Worm (Caenorhabditis elegans) whole organism, L3 larva: Measurements from ENCODE around the gene T24E12.6.

Experiments
- ZK546.5 ChIP-seq: sonication (generic microtip); optimal IDR thresholded peaks from 2 replicates; lab custom pipeline; 2017; ENCODE audit warnings: missing biosample characterization, missing genetic modification characterization
- aly-2 ChIP-seq: fragments of 150-350 bp; optimal IDR thresholded peaks from 2 replicates; lab custom pipeline; 2014; ENCODE audit warnings: missing biosample characterization, missing genetic modification characterization
- ceh-16 ChIP-seq: sonication (generic microtip); optimal IDR thresholded peaks from 2 replicates; lab custom pipeline; 2017; ENCODE audit warnings: missing biosample characterization, missing genetic modification characterization
- ceh-28 ChIP-seq: fragments of 150-350 bp; optimal IDR thresholded peaks from 2 replicates; lab custom pipeline; 2014; ENCODE audit warnings: missing biosample characterization, missing genetic modification reagents, missing genetic modification characterization
- ceh-82 ChIP-seq: fragments of 150-350 bp; optimal IDR thresholded peaks from 2 replicates; lab custom pipeline; 2014; ENCODE audit warnings: missing biosample characterization, missing genetic modification characterization
- ceh-9 ChIP-seq: sonication (generic microtip); optimal IDR thresholded peaks from 2 replicates; lab custom pipeline; 2018; ENCODE audit warnings: missing biosample characterization, missing genetic modification characterization
- daf-12 ChIP-seq: fragments of 150-350 bp; optimal IDR thresholded peaks from 2 replicates; lab custom pipeline; 2014; ENCODE audit warnings: missing biosample characterization, missing genetic modification reagents, missing genetic modification characterization
- egl-5 ChIP-seq: fragments of 150-350 bp; optimal IDR thresholded peaks from 2 replicates; lab custom pipeline; 2017; ENCODE audit warnings: missing biosample characterization, missing genetic modification reagents, missing genetic modification characterization, inconsistent platforms
- fkh-10 ChIP-seq: sonication (generic microtip); optimal IDR thresholded peaks from 2 replicates; lab custom pipeline; 2017; ENCODE audit warnings: missing biosample characterization, missing genetic modification reagents, missing genetic modification characterization
- fkh-2 ChIP-seq: fragments of 150-350 bp; optimal IDR thresholded peaks from 2 replicates; lab custom pipeline; 2014; ENCODE audit warnings: missing biosample characterization, missing genetic modification reagents, missing genetic modification characterization
- lsy-12 ChIP-seq: sonication (generic microtip); optimal IDR thresholded peaks from 2 replicates; lab custom pipeline; 2016; ENCODE audit warnings: mild to moderate bottlenecking, missing genetic modification characterization, missing compliant biosample characterization
- mdl-1 ChIP-seq: fragments of 150-350 bp; optimal IDR thresholded peaks from 2 replicates; lab custom pipeline; 2014; ENCODE audit warnings: missing biosample characterization, missing genetic modification characterization
- nhr-12 ChIP-seq: fragments of 150-350 bp; optimal IDR thresholded peaks from 2 replicates; lab custom pipeline; 2014; ENCODE audit warnings: missing biosample characterization, missing genetic modification characterization
- nhr-25 ChIP-seq: sonication (generic microtip); optimal IDR thresholded peaks from 2 replicates; lab custom pipeline; 2017; ENCODE audit warnings: missing biosample characterization, missing genetic modification characterization
- nhr-28 ChIP-seq: fragments of 150-350 bp; optimal IDR thresholded peaks from 2 replicates; lab custom pipeline; 2014; ENCODE audit warnings: missing biosample characterization, missing genetic modification characterization
- nhr-67 ChIP-seq: fragments of 150-350 bp; optimal IDR thresholded peaks from 2 replicates; lab custom pipeline; 2014; ENCODE audit warnings: missing biosample characterization, missing genetic modification characterization
- nhr-77 ChIP-seq: fragments of 150-350 bp; optimal IDR thresholded peaks from 2 replicates; lab custom pipeline; 2014; ENCODE audit warnings: missing biosample characterization, missing genetic modification characterization
- pha-4 ChIP-seq: fragments of 150-350 bp; optimal IDR thresholded peaks from 2 replicates; lab custom pipeline; 2014; ENCODE audit warnings: missing biosample characterization, missing genetic modification reagents, missing genetic modification characterization
- snpc-4 ChIP-seq: fragments of 150-350 bp; optimal IDR thresholded peaks from 2 replicates; lab custom pipeline; 2014; ENCODE audit warnings: missing biosample characterization, missing genetic modification characterization
- unc-62 ChIP-seq: fragments of 150-350 bp; sonication (generic microtip); optimal IDR thresholded peaks from 4 replicates; lab custom pipeline; 2014; ENCODE audit warnings: missing biosample characterization, missing genetic modification reagents, missing genetic modification characterization
- zag-1 ChIP-seq: fragments of 150-350 bp; optimal IDR thresholded peaks from 2 replicates; lab custom pipeline; 2014; ENCODE audit warnings: missing biosample characterization, missing genetic modification characterization
- ztf-11 ChIP-seq: fragments of 150-350 bp; optimal IDR thresholded peaks from 2 replicates; lab custom pipeline; 2014; ENCODE audit warnings: missing biosample characterization, missing genetic modification characterization
- ztf-4 ChIP-seq: fragments of 150-350 bp; optimal IDR thresholded peaks from 2 replicates; lab custom pipeline; 2014; ENCODE audit warnings: missing biosample characterization, missing genetic modification characterization

T24E12.6 gene

ce11 chrII:3716961-3717360 is 44.5 kb downstream of the T24E12.6 start, which contains the start of gene fbxc-52:
Gene fbxc-52, plus strand, starts transcription at chrII:3717261.
- TF ChIP-seq pha-4 (tag; lab: Kevin White, UChicago) = no peak
- TF ChIP-seq nhr-25 (tag; lab: Kevin White, UChicago) = peak; percentile 45

ce11 chrII:3716455-3716854 is 45.0 kb downstream of the T24E12.6 start, which contains the start of gene srh-99:
Gene srh-99, minus strand, starts transcription at chrII:3716555.
- TF ChIP-seq ceh-9 (tag; lab: Kevin White, UChicago) (no peak), nhr-67 (tag; lab: Kevin White, UChicago) (no peak), nhr-28 (tag; lab: Kevin White, UChicago) (no peak), unc-62 (no peak), nhr-25 (tag; lab: Kevin White, UChicago) (no peak), ZK546.5 (tag; lab: Kevin White, UChicago) (no peak), ceh-82 (no peak), mdl-1 (tag; lab: Kevin White, UChicago) (no peak), ztf-4 (tag; lab: Kevin White, UChicago) (no peak), ceh-16 (tag; lab: Kevin White, UChicago) (no peak), snpc-4 (tag; lab: Kevin White, UChicago) (no peak), lsy-12 (tag; lab: Kevin White, UChicago) (no peak), egl-5 (tag; lab: Kevin White, UChicago) (no peak)
- TF ChIP-seq, all 47 proteins: peak for 0

- TF ChIP-seq ztf-11 (tag; lab: Kevin White, UChicago) (no peak), aly-2 (no peak), snpc-4 (tag; lab: Kevin White, UChicago) (no peak), unc-62 (no peak), zag-1 (tag; lab: Kevin White, UChicago) (no peak), ceh-82 (no peak), fkh-10 (GFP tag; lab: Kevin White, UChicago) (no peak)
These were observed 46.9 kb downstream of the T24E12.6 start, which contains the start of gene srh-100 for ce11 chrII:3714595-3714994. Gene srh-100, minus strand, starts transcription at chrII:3714695.

- TF ChIP-seq nhr-25 (tag; lab: Kevin White, UChicago) = no peak
- TF ChIP-seq nhr-77 (tag; lab: Kevin White, UChicago) = no peak
- TF ChIP-seq nhr-28 (tag; lab: Kevin White, UChicago) = no peak
- TF ChIP-seq pha-4 (tag; lab: Kevin White, UChicago) = no peak
- TF ChIP-seq ceh-28 (tag; lab: Kevin White, UChicago) = no peak
- TF ChIP-seq fkh-2 = no peak
- no peak for TF ChIP-seq daf-12 (tag; lab: Kevin White, UChicago)
- no peak for TF ChIP-seq nhr-12 (tag; lab: Kevin White, UChicago)
- TF ChIP-seq, all 47 proteins: peak for 0
These were observed 50.5 kb downstream of the T24E12.6 start, which contains the start of gene fbxc-53 for ce11 chrII:3711047-3711446. Gene fbxc-53, plus strand, starts transcription at chrII:3711291.
